5 fruit fly cellular contexts compared by ENCODE assay signal in genomic region chr2L:19364622-19365021, dm6.
A peak's percentile ranks its signal among the peaks of the same experiment; 100 is the strongest.
TF ChIP-seq lines count a peak whose summit lies in the region.

No protein-coding gene starts in this region.

TF ChIP-seq in whole organism, adult, 20 proteins besides CTCF, POLR2A, EP300 and RAD21 (continued from another document):
- no peak for TF ChIP-seq cnc (optimal IDR thresholded peaks at IDR 0.05; lab: Kevin White, UChicago)

TF ChIP-seq in whole organism, embryonic, 481 proteins besides CTCF, POLR2A, EP300 and RAD21 (continued from another document and continues in another):
- peak; percentile 28 for TF ChIP-seq Xbp1 (GFP tag; optimal IDR thresholded peaks at IDR 0.05; lab: Kevin White, UChicago)
- TF ChIP-seq lilli (GFP tag; optimal IDR thresholded peaks at IDR 0.05; lab: Kevin White, UChicago) = peak; percentile 3
- no peak for TF ChIP-seq zen (tag; optimal IDR thresholded peaks at IDR 0.05; lab: Kevin White, UChicago)
- 0 out of 3 replicates have a peak, but pooled peaks have one; percentile 27 for TF ChIP-seq CG7357 (GFP tag; IDR thresholded peaks at IDR 0.05; lab: Robert Waterston, UW)
- peak; percentile 21 for TF ChIP-seq CG17359 (tag; optimal IDR thresholded peaks at IDR 0.05; lab: Kevin White, UChicago)
- no peak for TF ChIP-seq org-1 (GFP tag; optimal IDR thresholded peaks at IDR 0.05; lab: Kevin White, UChicago)
- TF ChIP-seq CG11723 (GFP tag; optimal IDR thresholded peaks at IDR 0.05; lab: Kevin White, UChicago) = peak; percentile 1
- peak; percentile 3 for TF ChIP-seq gsb-n (tag; optimal IDR thresholded peaks at IDR 0.05; lab: Kevin White, UChicago)
- TF ChIP-seq gem (tag; optimal IDR thresholded peaks at IDR 0.05; lab: Kevin White, UChicago) = peak; percentile 64
- no peak for TF ChIP-seq Abd-B (GFP tag; optimal IDR thresholded peaks at IDR 0.05; lab: Kevin White, UChicago)
- TF ChIP-seq CG11504 (tag; optimal IDR thresholded peaks at IDR 0.05; lab: Kevin White, UChicago) = peak; percentile 38
- no peak for TF ChIP-seq Hr39 (optimal IDR thresholded peaks at IDR 0.05; lab: Kevin White, UChicago)
- no peak for TF ChIP-seq Hr3 (GFP tag; optimal IDR thresholded peaks at IDR 0.05; lab: Kevin White, UChicago)
- TF ChIP-seq CG18262 (tag; optimal IDR thresholded peaks at IDR 0.05; lab: Kevin White, UChicago) = peak; percentile 35
- no peak for TF ChIP-seq Rfx (GFP tag; IDR thresholded peaks at IDR 0.05; lab: Robert Waterston, UW)
- TF ChIP-seq TFAM (GFP tag; optimal IDR thresholded peaks at IDR 0.05; lab: Kevin White, UChicago) = no peak
- peak; percentile 5 for TF ChIP-seq CG14710 (tag; optimal IDR thresholded peaks at IDR 0.05; lab: Kevin White, UChicago)
- no peak for TF ChIP-seq GATAe (GFP tag; conservative IDR thresholded peaks at IDR 0.05; lab: Robert Waterston, UW)
- TF ChIP-seq gro (GFP tag; optimal IDR thresholded peaks at IDR 0.05; lab: Kevin White, UChicago) = no peak
- TF ChIP-seq Rx (GFP tag; IDR thresholded peaks at IDR 0.05; lab: Robert Waterston, UW) = no peak
- TF ChIP-seq CG10267 (tag; optimal IDR thresholded peaks at IDR 0.05; lab: Kevin White, UChicago) = peak; percentile 7
- peak; percentile 29 for TF ChIP-seq dmrt99B (tag; optimal IDR thresholded peaks at IDR 0.05; lab: Kevin White, UChicago)
- no peak for TF ChIP-seq Six4 (GFP tag; optimal IDR thresholded peaks at IDR 0.05; lab: Kevin White, UChicago)
- peak; percentile 34 for TF ChIP-seq CG15269 (tag; optimal IDR thresholded peaks at IDR 0.05; lab: Kevin White, UChicago)
- peak; percentile 38 for TF ChIP-seq CG2120 (GFP tag; optimal IDR thresholded peaks at IDR 0.05; lab: Kevin White, UChicago)
- TF ChIP-seq Atf-2 (GFP tag; optimal IDR thresholded peaks at IDR 0.05; lab: Kevin White, UChicago) = no peak
- TF ChIP-seq Oli (tag; optimal IDR thresholded peaks at IDR 0.05; lab: Kevin White, UChicago) = peak; percentile 29
- peak; percentile 45 for TF ChIP-seq Hmr (GFP tag; optimal IDR thresholded peaks at IDR 0.05; lab: Kevin White, UChicago)
- peak; percentile 86 for TF ChIP-seq Ets65A (GFP tag; lab: Kevin White, UChicago)
- TF ChIP-seq CG7928 (GFP tag; optimal IDR thresholded peaks at IDR 0.05; lab: Kevin White, UChicago) = no peak
- no peak for TF ChIP-seq CG15479 (GFP tag; optimal IDR thresholded peaks at IDR 0.05; lab: Kevin White, UChicago)
- no peak for TF ChIP-seq Optix (GFP tag; IDR thresholded peaks at IDR 0.05; lab: Robert Waterston, UW)
- TF ChIP-seq Dbx (GFP tag; IDR thresholded peaks at IDR 0.05; lab: Robert Waterston, UW) = no peak
- no peak for TF ChIP-seq CG4854 (GFP tag; optimal IDR thresholded peaks at IDR 0.05; lab: Kevin White, UChicago)

TF ChIP-seq in whole organism, prepupa, 60 proteins besides CTCF, POLR2A, EP300 and RAD21 (continued from another document and continues in another):
- TF ChIP-seq CG9139 (GFP tag; optimal IDR thresholded peaks at IDR 0.05; lab: Kevin White, UChicago) (peak; percentile 14), svp (GFP tag; lab: Kevin White, UChicago) (peak; percentile 89), CG32006 (GFP tag; optimal IDR thresholded peaks at IDR 0.05; lab: Kevin White, UChicago) (peak; percentile 69), CG6276 (GFP tag; optimal IDR thresholded peaks at IDR 0.05; lab: Kevin White, UChicago) (peak; percentile 27), CG6163 (GFP tag; IDR thresholded peaks at IDR 0.05; lab: Robert Waterston, UW) (peak; percentile 73), CG31627 (GFP tag; optimal IDR thresholded peaks at IDR 0.05; lab: Kevin White, UChicago) (peak; percentile 38), cyc (GFP tag; optimal IDR thresholded peaks at IDR 0.05; lab: Kevin White, UChicago) (peak; percentile 51), CG11902 (GFP tag; optimal IDR thresholded peaks at IDR 0.05; lab: Kevin White, UChicago) (peak; percentile 1), topi (GFP tag; optimal IDR thresholded peaks at IDR 0.05; lab: Kevin White, UChicago) (peak; percentile 55), Hr4 (GFP tag; optimal IDR thresholded peaks at IDR 0.05; lab: Kevin White, UChicago) (peak; percentile 61), Blimp-1 (GFP tag; optimal IDR thresholded peaks at IDR 0.05; lab: Kevin White, UChicago) (peak; percentile 0), net (GFP tag; optimal IDR thresholded peaks at IDR 0.05; lab: Kevin White, UChicago) (peak; percentile 47), dsx (GFP tag; optimal IDR thresholded peaks at IDR 0.05; lab: Kevin White, UChicago; ENCODE audit: poor library complexity, severe bottlenecking) (peak; percentile 49), Sox14 (GFP tag; optimal IDR thresholded peaks at IDR 0.05; lab: Kevin White, UChicago) (peak; percentile 48), Hr38 (GFP tag; optimal IDR thresholded peaks at IDR 0.05; lab: Kevin White, UChicago) (no peak), Eip78C (GFP tag; lab: Kevin White, UChicago) (peak; percentile 90), Met (GFP tag; optimal IDR thresholded peaks at IDR 0.05; lab: Kevin White, UChicago) (peak; percentile 54), pdm3 (GFP tag; optimal IDR thresholded peaks at IDR 0.05; lab: Kevin White, UChicago) (peak; percentile 40), CG4318 (GFP tag; optimal IDR thresholded peaks at IDR 0.05; lab: Kevin White, UChicago) (peak; percentile 31), achi (GFP tag; optimal IDR thresholded peaks at IDR 0.05; lab: Kevin White, UChicago) (peak; percentile 65), CG11294 (GFP tag; IDR thresholded peaks at IDR 0.05; lab: Robert Waterston, UW) (no peak), Ets21C (GFP tag; optimal IDR thresholded peaks at IDR 0.05; lab: Kevin White, UChicago) (no peak), CG7368 (GFP tag; optimal IDR thresholded peaks at IDR 0.05; lab: Kevin White, UChicago) (peak; percentile 41), Smox (GFP tag; optimal IDR thresholded peaks at IDR 0.05; lab: Kevin White, UChicago) (peak; percentile 58), CG10669 (GFP tag; optimal IDR thresholded peaks at IDR 0.05; lab: Kevin White, UChicago) (peak; percentile 57), Eip75B (GFP tag; optimal IDR thresholded peaks at IDR 0.05; lab: Kevin White, UChicago) (peak; percentile 33), acj6 (GFP tag; optimal IDR thresholded peaks at IDR 0.05; lab: Kevin White, UChicago) (peak; percentile 70), fkh (GFP tag; optimal IDR thresholded peaks at IDR 0.05; lab: Kevin White, UChicago) (peak; percentile 54), Gug (GFP tag; IDR thresholded peaks at IDR 0.05; lab: Robert Waterston, UW) (peak; percentile 46), CG10631 (GFP tag; optimal IDR thresholded peaks at IDR 0.05; lab: Kevin White, UChicago) (peak; percentile 67), CG34406 (GFP tag; optimal IDR thresholded peaks at IDR 0.05; lab: Kevin White, UChicago) (peak; percentile 69), CG1621 (tag; optimal IDR thresholded peaks at IDR 0.05; lab: Kevin White, UChicago) (peak; percentile 20), CG6854 (GFP tag; optimal IDR thresholded peaks at IDR 0.05; lab: Kevin White, UChicago) (peak; percentile 14), CG6792 (GFP tag; optimal IDR thresholded peaks at IDR 0.05; lab: Kevin White, UChicago) (peak; percentile 49)

TF ChIP-seq in whole organism, pupa, 21 proteins besides CTCF, POLR2A, EP300 and RAD21 (continued from another document):
- no peak for TF ChIP-seq D1 (tag; optimal IDR thresholded peaks at IDR 0.05; lab: Kevin White, UChicago)

TF ChIP-seq in whole organism, wandering third instar larva, 38 proteins besides CTCF, POLR2A, EP300 and RAD21 (continued from another document):
- TF ChIP-seq foxo (GFP tag; optimal IDR thresholded peaks at IDR 0.05; lab: Kevin White, UChicago) = peak in 1 of 2 experiments; percentile 74
